Fruit fly (Drosophila melanogaster) whole organism, prepupa: Measurements from ENCODE around the gene Ance.

Experiments used
- Blimp-1 ChIP-seq: fragments of 200-800 bp; sonication (Bioruptor generic); optimal IDR thresholded peaks from 3 replicates; lab custom pipeline; 2017; ENCODE audit warnings: missing biosample characterization, missing genetic modification characterization, mild to moderate bottlenecking, moderate library complexity, missing genetic modification reagents
- CG10631 ChIP-seq: fragments of 200-800 bp; sonication (Bioruptor generic); optimal IDR thresholded peaks from 2 replicates; lab custom pipeline; 2016; ENCODE audit warnings: missing biosample characterization, missing genetic modification characterization
- CG10669 ChIP-seq: fragments of 200-800 bp; sonication (Bioruptor generic); optimal IDR thresholded peaks from 3 replicates; lab custom pipeline; 2018; ENCODE audit warnings: missing biosample characterization, mild to moderate bottlenecking, missing genetic modification characterization, moderate library complexity
- CG11294 ChIP-seq: fragments of 200-800 bp; sonication (Bioruptor generic); IDR thresholded peaks from 2 replicates; pipeline ENCODE4 v1.3.6; 2022; ENCODE audit warnings: missing biosample characterization, missing genetic modification characterization
- CG11762 ChIP-seq: fragments of 200-800 bp; sonication (Bioruptor generic); optimal IDR thresholded peaks from 3 replicates; lab custom pipeline; 2016; ENCODE audit warnings: missing biosample characterization, missing genetic modification characterization; ENCODE audit not compliant: insufficient read depth
- CG11902 ChIP-seq: fragments of 200-800 bp; sonication (Bioruptor generic); optimal IDR thresholded peaks from 3 replicates; lab custom pipeline; 2016; ENCODE audit warnings: missing biosample characterization, missing genetic modification characterization
- CG15336 ChIP-seq: fragments of 200-800 bp; sonication (Bioruptor generic); IDR thresholded peaks from 2 replicates; pipeline ENCODE4 v1.3.6; 2022; ENCODE audit warnings: missing biosample characterization, missing genetic modification characterization
- CG1621 ChIP-seq: fragments of 200-800 bp; sonication (Bioruptor generic); optimal IDR thresholded peaks from 3 replicates; lab custom pipeline; 2018; ENCODE audit warnings: missing biosample characterization, mild to moderate bottlenecking, missing genetic modification characterization
- CG16779 ChIP-seq: fragments of 200-800 bp; sonication (Bioruptor generic); optimal IDR thresholded peaks from 3 replicates; lab custom pipeline; 2017; ENCODE audit warnings: missing biosample characterization, mild to moderate bottlenecking, missing genetic modification characterization
- CG3032 ChIP-seq: fragments of 200-800 bp; optimal IDR thresholded peaks from 2 replicates; lab custom pipeline; 2019; ENCODE audit warnings: missing biosample characterization, mild to moderate bottlenecking, missing genetic modification characterization, moderate library complexity
- CG31627 ChIP-seq: fragments of 200-800 bp; sonication (Bioruptor generic); optimal IDR thresholded peaks from 3 replicates; lab custom pipeline; 2016; ENCODE audit warnings: missing biosample characterization, missing genetic modification characterization
- CG32006 ChIP-seq: fragments of 200-800 bp; sonication (Bioruptor generic); optimal IDR thresholded peaks from 3 replicates; lab custom pipeline; 2017; ENCODE audit warnings: missing biosample characterization, mild to moderate bottlenecking, missing genetic modification characterization
- CG34406 ChIP-seq: fragments of 200-800 bp; sonication (Bioruptor generic); optimal IDR thresholded peaks from 3 replicates; lab custom pipeline; 2016; ENCODE audit warnings: missing biosample characterization, missing genetic modification characterization
- CG3919 ChIP-seq: fragments of 200-800 bp; sonication (Bioruptor generic); optimal IDR thresholded peaks from 3 replicates; lab custom pipeline; 2016; ENCODE audit warnings: missing biosample characterization, missing genetic modification characterization
- CG4318 ChIP-seq: fragments of 200-800 bp; sonication (Bioruptor generic); optimal IDR thresholded peaks from 3 replicates; lab custom pipeline; 2017; ENCODE audit warnings: missing biosample characterization, mild to moderate bottlenecking, missing genetic modification characterization
- CG6163 ChIP-seq: fragments of 200-800 bp; sonication (Bioruptor generic); IDR thresholded peaks from 3 replicates; pipeline ENCODE4 v1.3.6; 2022; ENCODE audit warnings: missing biosample characterization, missing genetic modification characterization
- CG6276 ChIP-seq: fragments of 200-800 bp; sonication (Bioruptor generic); optimal IDR thresholded peaks from 2 replicates; lab custom pipeline; 2017; ENCODE audit warnings: missing biosample characterization, mild to moderate bottlenecking, missing genetic modification characterization
- CG6792 ChIP-seq: fragments of 200-800 bp; sonication (Bioruptor generic); optimal IDR thresholded peaks from 3 replicates; lab custom pipeline; 2016; ENCODE audit warnings: missing biosample characterization, missing genetic modification characterization
- CG6808 ChIP-seq: fragments of 200-800 bp; sonication (Bioruptor generic); optimal IDR thresholded peaks from 3 replicates; lab custom pipeline; 2017; ENCODE audit warnings: missing biosample characterization, missing genetic modification characterization, mild to moderate bottlenecking, moderate library complexity, missing genetic modification reagents
- CG7368 ChIP-seq: fragments of 200-800 bp; sonication (Bioruptor generic); optimal IDR thresholded peaks from 3 replicates; lab custom pipeline; 2016; ENCODE audit warnings: missing biosample characterization, missing genetic modification characterization
- CG8319 ChIP-seq: fragments of 200-800 bp; sonication (Bioruptor generic); optimal IDR thresholded peaks from 3 replicates; lab custom pipeline; 2016; ENCODE audit warnings: missing biosample characterization, missing genetic modification characterization
- CG8632 ChIP-seq: fragments of 200-800 bp; sonication (Bioruptor generic); optimal IDR thresholded peaks from 3 replicates; lab custom pipeline; 2016; ENCODE audit warnings: missing biosample characterization, missing genetic modification characterization
- CG9139 ChIP-seq: fragments of 200-800 bp; sonication (Bioruptor generic); optimal IDR thresholded peaks from 3 replicates; lab custom pipeline; 2017; ENCODE audit warnings: missing biosample characterization, mild to moderate bottlenecking, missing genetic modification characterization
- Eip75B ChIP-seq: fragments of 200-800 bp; sonication (Bioruptor generic); optimal IDR thresholded peaks from 3 replicates; lab custom pipeline; 2016; ENCODE audit warnings: missing biosample characterization, missing genetic modification characterization
- Eip78C ChIP-seq: fragments of 200-800 bp; sonication (Bioruptor generic); peaks from one replicate; lab custom pipeline; 2016; ENCODE audit warnings: missing biosample characterization, missing genetic modification characterization
- Ets21C ChIP-seq: fragments of 200-800 bp; sonication (Bioruptor generic); optimal IDR thresholded peaks from 3 replicates; lab custom pipeline; 2016; ENCODE audit warnings: missing biosample characterization, missing genetic modification characterization
- Ets96B ChIP-seq: fragments of 200-800 bp; optimal IDR thresholded peaks from 2 replicates; lab custom pipeline; 2019; ENCODE audit warnings: missing biosample characterization, mild to moderate bottlenecking, missing genetic modification characterization, moderate library complexity
- Gug ChIP-seq: fragments of 200-800 bp; sonication (Bioruptor generic); IDR thresholded peaks from 2 replicates; pipeline ENCODE4 v1.3.6; 2022; ENCODE audit warnings: missing biosample characterization, missing genetic modification characterization
- Hr38 ChIP-seq: sonication (Bioruptor generic); optimal IDR thresholded peaks from 2 replicates; lab custom pipeline; 2016; ENCODE audit warnings: missing biosample characterization, missing genetic modification characterization
- Hr39 ChIP-seq: fragments of 200-800 bp; sonication (Bioruptor generic); optimal IDR thresholded peaks from 2 replicates; lab custom pipeline; 2016; ENCODE audit warnings: missing biosample characterization, missing genetic modification characterization
- Hr4 ChIP-seq: fragments of 200-800 bp; sonication (Bioruptor generic); optimal IDR thresholded peaks from 3 replicates; lab custom pipeline; 2016; ENCODE audit warnings: missing biosample characterization, missing genetic modification characterization
- Lpt ChIP-seq: fragments of 200-800 bp; sonication (Bioruptor generic); optimal IDR thresholded peaks from 3 replicates; lab custom pipeline; 2016; ENCODE audit warnings: missing biosample characterization, missing genetic modification characterization
- Met ChIP-seq: fragments of 200-800 bp; sonication (Bioruptor generic); optimal IDR thresholded peaks from 3 replicates; lab custom pipeline; 2016; ENCODE audit warnings: missing biosample characterization, missing genetic modification characterization
- OdsH ChIP-seq: fragments of 200-800 bp; sonication (Bioruptor generic); optimal IDR thresholded peaks from 3 replicates; lab custom pipeline; 2016; ENCODE audit warnings: missing biosample characterization, missing genetic modification characterization
- Smox ChIP-seq: fragments of 200-800 bp; sonication (Bioruptor generic); optimal IDR thresholded peaks from 3 replicates; lab custom pipeline; 2016; ENCODE audit warnings: missing biosample characterization, missing genetic modification characterization
- Sox102F ChIP-seq: fragments of 200-800 bp; sonication (Bioruptor generic); optimal IDR thresholded peaks from 2 replicates; lab custom pipeline; 2016; ENCODE audit warnings: missing biosample characterization, mild to moderate bottlenecking, missing genetic modification characterization
- Sox14 ChIP-seq: fragments of 200-800 bp; sonication (Bioruptor generic); optimal IDR thresholded peaks from 3 replicates; lab custom pipeline; 2016; ENCODE audit warnings: missing biosample characterization, missing genetic modification characterization
- acj6 ChIP-seq: fragments of 200-800 bp; sonication (Bioruptor generic); optimal IDR thresholded peaks from 3 replicates; lab custom pipeline; 2016; ENCODE audit warnings: missing biosample characterization, missing genetic modification characterization
- cyc ChIP-seq: fragments of 200-800 bp; sonication (Bioruptor generic); optimal IDR thresholded peaks from 3 replicates; lab custom pipeline; 2016; ENCODE audit warnings: missing biosample characterization, missing genetic modification characterization
- dsx ChIP-seq: fragments of 200-800 bp; optimal IDR thresholded peaks from 3 replicates; lab custom pipeline; 2019; ENCODE audit warnings: missing biosample characterization, mild to moderate bottlenecking, missing genetic modification characterization, moderate library complexity; ENCODE audit not compliant: poor library complexity, severe bottlenecking
- eg ChIP-seq: fragments of 200-800 bp; sonication (Bioruptor generic); IDR thresholded peaks from 3 replicates; pipeline ENCODE4 v1.3.6; 2022; ENCODE audit warnings: missing biosample characterization, missing genetic modification characterization
- esn ChIP-seq: fragments of 200-800 bp; sonication (Bioruptor generic); optimal IDR thresholded peaks from 2 replicates; lab custom pipeline; 2016; ENCODE audit warnings: missing biosample characterization, mild to moderate bottlenecking, missing genetic modification characterization, moderate library complexity
- fd59A ChIP-seq: fragments of 200-800 bp; sonication (Bioruptor generic); optimal IDR thresholded peaks from 2 replicates; lab custom pipeline; 2017; ENCODE audit warnings: missing biosample characterization, mild to moderate bottlenecking, missing genetic modification characterization, missing genetic modification reagents
- fd85E ChIP-seq: fragments of 200-800 bp; sonication (Bioruptor generic); optimal IDR thresholded peaks from 3 replicates; lab custom pipeline; 2016; ENCODE audit warnings: missing biosample characterization, missing genetic modification characterization
- net ChIP-seq: fragments of 200-800 bp; sonication (Bioruptor generic); optimal IDR thresholded peaks from 3 replicates; lab custom pipeline; 2016; ENCODE audit warnings: missing biosample characterization, missing genetic modification characterization
- pdm3 ChIP-seq: fragments of 200-800 bp; sonication (Bioruptor generic); optimal IDR thresholded peaks from 3 replicates; lab custom pipeline; 2016; ENCODE audit warnings: missing biosample characterization, missing genetic modification characterization
- salr ChIP-seq, 2 experiments: fragments of 200-800 bp; sonication (Bioruptor generic); optimal IDR thresholded peaks; 3 replicates each; lab custom pipeline; 2016 to 2018; ENCODE audit warnings: missing biosample characterization in 2 of 2, missing genetic modification characterization in 2 of 2, mild to moderate bottlenecking in 1 of 2
- spab ChIP-seq: fragments of 200-800 bp; sonication (Bioruptor generic); optimal IDR thresholded peaks from 2 replicates; lab custom pipeline; 2017; ENCODE audit warnings: missing biosample characterization, mild to moderate bottlenecking, missing genetic modification characterization, missing genetic modification reagents
- svp ChIP-seq: fragments of 200-800 bp; sonication (Bioruptor generic); peaks from one replicate; lab custom pipeline; 2016; ENCODE audit warnings: missing biosample characterization, missing genetic modification characterization
- vri ChIP-seq: fragments of 200-800 bp; sonication (Bioruptor generic); optimal IDR thresholded peaks from 3 replicates; lab custom pipeline; 2016; ENCODE audit warnings: missing biosample characterization, mild to moderate bottlenecking, missing genetic modification characterization

The Ance gene

DNA sequence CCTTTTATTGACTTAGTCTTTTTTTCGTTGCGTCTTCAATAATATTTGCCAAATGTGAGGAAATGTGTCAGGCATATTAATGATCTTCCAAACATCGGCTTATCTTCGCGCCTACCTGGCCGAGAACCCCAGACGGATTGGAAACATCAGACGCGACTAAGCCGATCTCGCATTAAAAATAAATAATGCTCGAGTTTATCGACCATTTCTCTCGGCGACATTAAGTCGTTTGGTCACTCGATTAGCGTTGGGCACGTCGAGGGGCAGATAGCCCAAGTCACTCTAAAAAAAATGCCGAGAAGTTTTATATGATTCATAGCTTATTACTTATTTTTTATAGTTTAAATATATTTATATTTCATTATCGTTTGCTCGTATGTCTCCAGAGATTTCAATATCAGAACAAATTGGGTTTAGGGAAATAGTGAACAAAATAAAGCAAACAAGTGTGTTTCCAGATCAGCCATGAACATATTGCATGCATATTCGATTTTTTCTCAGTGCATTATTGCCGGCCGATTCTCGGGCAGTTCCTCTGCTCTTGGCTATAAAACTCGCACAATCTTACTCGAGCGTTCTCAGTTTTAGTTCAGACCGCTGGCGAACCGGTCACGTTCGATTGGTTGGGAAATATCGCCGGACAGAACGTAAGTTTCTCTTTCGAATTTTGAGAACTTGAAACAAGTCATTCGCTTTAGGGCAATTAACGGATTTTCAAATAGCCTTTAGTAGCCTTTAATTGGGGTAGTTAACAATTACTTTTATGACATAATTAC, at the start of gene Ance:
Gene Ance (plus strand): TSS at position 574 of the 776 bp plus-strand sequence.
- peak; percentile 44 for TF ChIP-seq Eip75B (GFP tag; lab: Kevin White, UChicago)
- peak; percentile 16 for TF ChIP-seq CG6276 (GFP tag; lab: Kevin White, UChicago)
- peak; percentile 43 for TF ChIP-seq Sox14 (GFP tag; lab: Kevin White, UChicago)
- peak; percentile 35 for TF ChIP-seq fd59A (GFP tag; lab: Kevin White, UChicago)
- peak; percentile 47 for TF ChIP-seq CG6808 (GFP tag; lab: Kevin White, UChicago)
- peak; percentile 74 for TF ChIP-seq dsx
- TF ChIP-seq CG8319 (GFP tag; lab: Kevin White, UChicago) = no peak
- peak; percentile 50 for TF ChIP-seq Met (GFP tag; lab: Kevin White, UChicago)
- TF ChIP-seq pdm3 (GFP tag; lab: Kevin White, UChicago) = peak; percentile 27
- TF ChIP-seq eg = peak; percentile 32; the same call in 1 of the 3 replicates
- TF ChIP-seq Smox (GFP tag; lab: Kevin White, UChicago) = peak; percentile 0
- peak; percentile 19 for TF ChIP-seq CG31627 (GFP tag; lab: Kevin White, UChicago)
- TF ChIP-seq CG3032 (tag; lab: Kevin White, UChicago) = no peak
- peak; percentile 61 for TF ChIP-seq CG6163
- peak; percentile 49 for TF ChIP-seq svp (GFP tag; lab: Kevin White, UChicago)
- peak; percentile 76 for TF ChIP-seq Ets96B (tag; lab: Kevin White, UChicago)
- peak; percentile 68 for TF ChIP-seq CG9139
- no peak for TF ChIP-seq spab (GFP tag; lab: Kevin White, UChicago)
- 0 out of 2 replicates have a peak, but pooled peaks have one; percentile 24 for TF ChIP-seq CG11294
- TF ChIP-seq CG10631 (GFP tag; lab: Kevin White, UChicago) = peak; percentile 60
- TF ChIP-seq Eip78C (GFP tag; lab: Kevin White, UChicago) = peak; percentile 81
- TF ChIP-seq acj6 (GFP tag; lab: Kevin White, UChicago) = peak; percentile 6
- TF ChIP-seq net = peak; percentile 23
- TF ChIP-seq CG6792 (GFP tag; lab: Kevin White, UChicago) = peak; percentile 32
- TF ChIP-seq CG16779 (tag; lab: Kevin White, UChicago) = peak; percentile 19
- no peak for TF ChIP-seq Gug
- peak; percentile 55 for TF ChIP-seq CG34406 (GFP tag; lab: Kevin White, UChicago)
- peak; percentile 38 for TF ChIP-seq OdsH
- peak; percentile 33 for TF ChIP-seq cyc
- no peak for TF ChIP-seq Lpt (GFP tag; lab: Kevin White, UChicago)
- no peak for TF ChIP-seq Hr39
- peak; percentile 46 for TF ChIP-seq Sox102F (GFP tag; lab: Kevin White, UChicago)
- TF ChIP-seq CG10669 (GFP tag; lab: Kevin White, UChicago) = peak; percentile 50
- no peak for TF ChIP-seq CG32006 (GFP tag; lab: Kevin White, UChicago)
- TF ChIP-seq fd85E (GFP tag; lab: Kevin White, UChicago) = no peak
- TF ChIP-seq CG4318 (GFP tag; lab: Kevin White, UChicago) = peak; percentile 2
- TF ChIP-seq CG11902 (GFP tag; lab: Kevin White, UChicago) = no peak
- TF ChIP-seq CG3919 (GFP tag; lab: Kevin White, UChicago) = peak; percentile 56
- TF ChIP-seq vri (GFP tag; lab: Kevin White, UChicago) = peak; percentile 11
- peak; percentile 15 for TF ChIP-seq CG7368 (GFP tag; lab: Kevin White, UChicago)
- TF ChIP-seq Blimp-1 = no peak
- TF ChIP-seq CG15336 (GFP tag; lab: Robert Waterston, UW) = peak; percentile 56
- peak; percentile 59 for TF ChIP-seq esn (GFP tag; lab: Kevin White, UChicago)
- no peak for TF ChIP-seq salr (GFP tag; optimal IDR thresholded peaks at IDR 0.05; lab: Kevin White, UChicago)
- TF ChIP-seq CG11762 (GFP tag; lab: Kevin White, UChicago) = no peak
- TF ChIP-seq Hr38 = no peak
- TF ChIP-seq CG1621 (tag; lab: Kevin White, UChicago) = peak; percentile 68
- peak; percentile 17 for TF ChIP-seq CG8632 (GFP tag; lab: Kevin White, UChicago)
- TF ChIP-seq Hr4 (GFP tag; lab: Kevin White, UChicago) = peak; percentile 30
- TF ChIP-seq Ets21C = no peak
